Fruit fly (Drosophila melanogaster): ENCODE measurements around the gene CG6761.

CG6761 gene

dm6 chr3L:9675528-9675963 lies 27.8 kb downstream of the CG6761 start (continued):
- peak; percentile 19; the same call in 1 of the 3 replicates for TF ChIP-seq Aef1 (GFP tag; IDR thresholded peaks at IDR 0.05)
- no peak for TF ChIP-seq Opbp (GFP tag; IDR thresholded peaks at IDR 0.05; ENCODE audit: partially characterized antibody)
- no peak for TF ChIP-seq CG2199 (GFP tag; IDR thresholded peaks at IDR 0.05)
- TF ChIP-seq CG16815 (GFP tag; optimal IDR thresholded peaks at IDR 0.05): no peak
- TF ChIP-seq CG15514 (GFP tag; optimal IDR thresholded peaks at IDR 0.05): no peak
- no peak for TF ChIP-seq CG30020 (tag; optimal IDR thresholded peaks at IDR 0.05)
- no peak for TF ChIP-seq CG6813 (GFP tag; optimal IDR thresholded peaks at IDR 0.05)
- TF ChIP-seq chif (GFP tag; optimal IDR thresholded peaks at IDR 0.05): no peak
- peak; percentile 49 for TF ChIP-seq Fer1 (GFP tag; optimal IDR thresholded peaks at IDR 0.05)
- no peak for TF ChIP-seq usp (GFP tag; optimal IDR thresholded peaks at IDR 0.05)
- peak; percentile 15 for TF ChIP-seq MTF-1 (GFP tag; optimal IDR thresholded peaks at IDR 0.05; ENCODE audit: borderline replicate concordance)
- no peak for TF ChIP-seq ems (GFP tag; optimal IDR thresholded peaks at IDR 0.05)
- no peak for TF ChIP-seq CG17328 (GFP tag; IDR thresholded peaks at IDR 0.05)
- peak; percentile 55 for TF ChIP-seq corto (GFP tag; optimal IDR thresholded peaks at IDR 0.05)
- TF ChIP-seq Mes4 (GFP tag; optimal IDR thresholded peaks at IDR 0.05): no peak
- TF ChIP-seq stc (GFP tag; IDR thresholded peaks at IDR 0.05): no peak
- no peak for TF ChIP-seq E2f2 (GFP tag; IDR thresholded peaks at IDR 0.05)
- no peak for TF ChIP-seq tx (GFP tag; optimal IDR thresholded peaks at IDR 0.05)
- no peak for TF ChIP-seq Jarid2 (GFP tag; optimal IDR thresholded peaks at IDR 0.05)
- TF ChIP-seq z (GFP tag; IDR thresholded peaks at IDR 0.05): no peak
- TF ChIP-seq CG12391 (tag; optimal IDR thresholded peaks at IDR 0.05): no peak
- TF ChIP-seq Oaz (GFP tag; IDR thresholded peaks at IDR 0.05): no peak
- no peak for TF ChIP-seq CHES-1-like (GFP tag; optimal IDR thresholded peaks at IDR 0.05)
- TF ChIP-seq slp2 (GFP tag; optimal IDR thresholded peaks at IDR 0.05): no peak
- TF ChIP-seq gem (tag; optimal IDR thresholded peaks at IDR 0.05): no peak
- no peak for TF ChIP-seq CG17612 (GFP tag; IDR thresholded peaks at IDR 0.05)
- peak in 1 of 2 experiments; percentile 44 for TF ChIP-seq Eip74EF (GFP tag; optimal IDR thresholded peaks at IDR 0.05)
- no peak for TF ChIP-seq HmgD (GFP tag; optimal IDR thresholded peaks at IDR 0.05)
- no peak for TF ChIP-seq Mad (GFP tag; optimal IDR thresholded peaks at IDR 0.05)
- no peak for TF ChIP-seq Mrtf (GFP tag; IDR thresholded peaks at IDR 0.05)
- peak; percentile 59; the same call in 1 of the 2 replicates for TF ChIP-seq sna (GFP tag; IDR thresholded peaks at IDR 0.05; ENCODE audit: partially characterized antibody)
- TF ChIP-seq h (optimal IDR thresholded peaks at IDR 0.05): no peak
- no peak for TF ChIP-seq jing (GFP tag; optimal IDR thresholded peaks at IDR 0.05)
- no peak for TF ChIP-seq ab (GFP tag; optimal IDR thresholded peaks at IDR 0.05)
- TF ChIP-seq CG34224 (GFP tag; IDR thresholded peaks at IDR 0.05; ENCODE audit: partially characterized antibody): peak; percentile 72
- no peak for TF ChIP-seq CG4707 (GFP tag; optimal IDR thresholded peaks at IDR 0.05)
- TF ChIP-seq gsb-n (tag; optimal IDR thresholded peaks at IDR 0.05): no peak
- no peak for TF ChIP-seq CG6272 (GFP tag; IDR thresholded peaks at IDR 0.05)
- no peak for TF ChIP-seq tll (GFP tag; optimal IDR thresholded peaks at IDR 0.05)
- no peak for TF ChIP-seq zen (tag; optimal IDR thresholded peaks at IDR 0.05)
- no peak for TF ChIP-seq CG4424 (GFP tag; optimal IDR thresholded peaks at IDR 0.05)
- peak; percentile 19 for TF ChIP-seq lab (GFP tag; optimal IDR thresholded peaks at IDR 0.05)
- no peak for TF ChIP-seq Sry-δ (GFP tag; optimal IDR thresholded peaks at IDR 0.05)
- no peak for TF ChIP-seq CkIIα-i1 (GFP tag; IDR thresholded peaks at IDR 0.05)
- TF ChIP-seq CG4820 (GFP tag; optimal IDR thresholded peaks at IDR 0.05): no peak
- no peak for TF ChIP-seq HLH3B (GFP tag; IDR thresholded peaks at IDR 0.05)
- no peak for TF ChIP-seq her (GFP tag; optimal IDR thresholded peaks at IDR 0.05)
- peak; percentile 67; the same call in 2 of the 3 replicates for TF ChIP-seq zen2 (GFP tag; IDR thresholded peaks at IDR 0.05; ENCODE audit: partially characterized antibody)
- TF ChIP-seq CG32767 (GFP tag; IDR thresholded peaks at IDR 0.05): no peak
- TF ChIP-seq ken (GFP tag; IDR thresholded peaks at IDR 0.05): no peak
- no peak for TF ChIP-seq lilli (GFP tag; optimal IDR thresholded peaks at IDR 0.05)
